Fruit fly (Drosophila melanogaster) whole organism, embryonic: Measurements from ENCODE around the gene CG18542.

Source experiments
- Abd-B ChIP-seq: fragments of 200-800 bp; sonication (Bioruptor generic); optimal IDR thresholded peaks from 2 replicates; lab custom pipeline; 2018; ENCODE audit warnings: missing biosample characterization, mild to moderate bottlenecking, missing genetic modification characterization, moderate library complexity
- Antp ChIP-seq: fragments of 200-800 bp; sonication (Bioruptor generic); optimal IDR thresholded peaks from 3 replicates; lab custom pipeline; 2016; ENCODE audit warnings: missing biosample characterization, missing genetic modification characterization
- CG10209 ChIP-seq: fragments of 200-800 bp; sonication (Bioruptor generic); optimal IDR thresholded peaks from 3 replicates; lab custom pipeline; 2017; ENCODE audit warnings: missing biosample characterization, mild to moderate bottlenecking, missing genetic modification characterization, missing genetic modification reagents
- CG12071 ChIP-seq: fragments of 200-800 bp; sonication (Bioruptor generic); optimal IDR thresholded peaks from 3 replicates; lab custom pipeline; 2018; ENCODE audit warnings: missing biosample characterization, mild to moderate bottlenecking, missing genetic modification characterization
- CG12155 ChIP-seq: fragments of 200-800 bp; sonication (Bioruptor generic); optimal IDR thresholded peaks from 3 replicates; lab custom pipeline; 2016; ENCODE audit warnings: missing biosample characterization, missing genetic modification characterization
- CG12219 ChIP-seq: fragments of 200-800 bp; sonication (Bioruptor generic); optimal IDR thresholded peaks from 3 replicates; lab custom pipeline; 2018; ENCODE audit warnings: missing biosample characterization, mild to moderate bottlenecking, missing genetic modification characterization
- CG12391 ChIP-seq: fragments of 200-800 bp; sonication (Bioruptor generic); optimal IDR thresholded peaks from 3 replicates; lab custom pipeline; 2018; ENCODE audit warnings: missing biosample characterization, mild to moderate bottlenecking, missing genetic modification characterization, moderate library complexity
- CG12942 ChIP-seq: fragments of 200-800 bp; sonication (Bioruptor generic); optimal IDR thresholded peaks from 3 replicates; lab custom pipeline; 2016; ENCODE audit warnings: missing biosample characterization, missing genetic modification characterization
- CG15479 ChIP-seq: fragments of 200-800 bp; sonication (Bioruptor generic); optimal IDR thresholded peaks from 3 replicates; lab custom pipeline; 2019; ENCODE audit warnings: missing biosample characterization, mild to moderate bottlenecking, missing genetic modification characterization, moderate library complexity
- CG15696 ChIP-seq: fragments of 200-800 bp; sonication (Bioruptor generic); optimal IDR thresholded peaks from 2 replicates; lab custom pipeline; 2019; ENCODE audit warnings: missing biosample characterization, mild to moderate bottlenecking, missing genetic modification characterization, moderate library complexity
- CG1602 ChIP-seq: fragments of 200-800 bp; sonication (Bioruptor generic); optimal IDR thresholded peaks from 3 replicates; lab custom pipeline; 2016; ENCODE audit warnings: missing biosample characterization, missing genetic modification characterization
- CG16813 ChIP-seq: fragments of 200-800 bp; sonication (Bioruptor generic); IDR thresholded peaks from 3 replicates; pipeline ENCODE4 v1.3.6; 2022; ENCODE audit warnings: missing biosample characterization, missing genetic modification characterization; ENCODE audit not compliant: partially characterized antibody
- CG17328 ChIP-seq: fragments of 200-800 bp; sonication (Bioruptor generic); IDR thresholded peaks from 2 replicates; pipeline ENCODE4 v1.3.6; 2022; ENCODE audit warnings: missing biosample characterization, missing genetic modification characterization
- CG17912 ChIP-seq: fragments of 200-800 bp; sonication (Bioruptor generic); optimal IDR thresholded peaks from 2 replicates; lab custom pipeline; 2018; ENCODE audit warnings: missing biosample characterization, mild to moderate bottlenecking, missing genetic modification characterization
- CG2116 ChIP-seq: fragments of 200-800 bp; sonication (Bioruptor generic); optimal IDR thresholded peaks from 3 replicates; lab custom pipeline; 2018; ENCODE audit warnings: missing biosample characterization, mild to moderate bottlenecking, missing genetic modification characterization
- CG31224 ChIP-seq: fragments of 200-800 bp; sonication (Bioruptor generic); IDR thresholded peaks from 2 replicates; pipeline ENCODE4 v1.3.6; 2022; ENCODE audit warnings: missing biosample characterization, missing genetic modification characterization
- CG4820 ChIP-seq: fragments of 200-800 bp; sonication (Bioruptor generic); optimal IDR thresholded peaks from 3 replicates; lab custom pipeline; 2016; ENCODE audit warnings: missing biosample characterization, missing genetic modification characterization
- CG4854 ChIP-seq: fragments of 200-800 bp; sonication (Bioruptor generic); optimal IDR thresholded peaks from 2 replicates; lab custom pipeline; 2016; ENCODE audit warnings: missing biosample characterization, missing genetic modification characterization, inconsistent platforms
- CG6813 ChIP-seq: fragments of 200-800 bp; sonication (Bioruptor generic); optimal IDR thresholded peaks from 2 replicates; lab custom pipeline; 2017; ENCODE audit warnings: missing biosample characterization, missing genetic modification characterization, mild to moderate bottlenecking, moderate library complexity, missing genetic modification reagents
- CG8281 ChIP-seq: fragments of 200-800 bp; sonication (Bioruptor generic); optimal IDR thresholded peaks from 2 replicates; lab custom pipeline; 2018; ENCODE audit warnings: missing biosample characterization, mild to moderate bottlenecking, missing genetic modification characterization, moderate library complexity
- CG8478 ChIP-seq: fragments of >200 bp; optimal IDR thresholded peaks from 2 replicates; lab custom pipeline; 2018
- Chrac-16 ChIP-seq: fragments of 200-800 bp; sonication (Bioruptor generic); optimal IDR thresholded peaks from 3 replicates; lab custom pipeline; 2016; ENCODE audit warnings: missing biosample characterization, missing genetic modification characterization
- Hand ChIP-seq: fragments of 200-800 bp; sonication (Bioruptor generic); optimal IDR thresholded peaks from 2 replicates; lab custom pipeline; 2017; ENCODE audit warnings: mild to moderate bottlenecking, missing biosample characterization, missing genetic modification reagents, missing genetic modification characterization
- Lpt ChIP-seq: fragments of >200 bp; optimal IDR thresholded peaks from 2 replicates; lab custom pipeline; 2018; ENCODE audit warnings: missing biosample characterization, missing genetic modification characterization
- Med ChIP-seq: fragments of 200-800 bp; sonication (Bioruptor generic); peaks from one replicate; lab custom pipeline; 2016; ENCODE audit warnings: missing biosample characterization, missing genetic modification characterization, mild to moderate bottlenecking, inconsistent platforms, moderate library complexity
- Meics ChIP-seq: fragments of 200-800 bp; sonication (Bioruptor generic); optimal IDR thresholded peaks from 2 replicates; lab custom pipeline; 2017; ENCODE audit warnings: missing biosample characterization, mild to moderate bottlenecking, missing genetic modification characterization
- Myb ChIP-seq: fragments of 200-800 bp; sonication (Bioruptor generic); optimal IDR thresholded peaks from 2 replicates; lab custom pipeline; 2016; ENCODE audit warnings: missing biosample characterization, missing genetic modification characterization
- Nf-YB ChIP-seq: fragments of 200-800 bp; sonication (Bioruptor generic); optimal IDR thresholded peaks from 3 replicates; lab custom pipeline; 2019; ENCODE audit warnings: missing biosample characterization, mild to moderate bottlenecking, missing genetic modification characterization, moderate library complexity
- NfI ChIP-seq: fragments of 200-800 bp; sonication (Bioruptor generic); optimal IDR thresholded peaks from 3 replicates; lab custom pipeline; 2018; ENCODE audit warnings: missing biosample characterization, mild to moderate bottlenecking, missing genetic modification characterization, moderate library complexity
- Oaz ChIP-seq: fragments of 200-800 bp; sonication (Bioruptor generic); IDR thresholded peaks from 2 replicates; pipeline ENCODE4 v1.3.6; 2022; ENCODE audit warnings: missing biosample characterization, missing genetic modification characterization
- Ssrp ChIP-seq: fragments of 200-800 bp; sonication (Bioruptor generic); optimal IDR thresholded peaks from 2 replicates; lab custom pipeline; 2018; ENCODE audit warnings: missing biosample characterization, mild to moderate bottlenecking, missing genetic modification characterization, moderate library complexity
- Xrp1 ChIP-seq: fragments of 200-800 bp; sonication (Bioruptor generic); IDR thresholded peaks from 2 replicates; pipeline ENCODE4 v1.3.6; 2022; ENCODE audit warnings: missing biosample characterization, missing genetic modification characterization
- aop ChIP-seq: fragments of 200-800 bp; sonication (Bioruptor generic); IDR thresholded peaks from 2 replicates; pipeline ENCODE4 v1.3.6; 2022; ENCODE audit warnings: missing biosample characterization, missing genetic modification characterization
- bab2 ChIP-seq: fragments of 200-800 bp; sonication (Bioruptor generic); optimal IDR thresholded peaks from 2 replicates; lab custom pipeline; 2016; ENCODE audit warnings: missing biosample characterization, missing genetic modification characterization
- bsh ChIP-seq, 2 experiments: fragments of 200-800 bp; sonication (Bioruptor generic); optimal IDR thresholded peaks; 2 replicates each; lab custom pipeline; 2017 to 2018; ENCODE audit warnings: mild to moderate bottlenecking in 2 of 2, missing biosample characterization in 2 of 2, missing genetic modification characterization in 2 of 2, moderate library complexity in 1 of 2
- cato ChIP-seq: fragments of 200-800 bp; sonication (Bioruptor generic); optimal IDR thresholded peaks from 2 replicates; lab custom pipeline; 2016; ENCODE audit warnings: missing biosample characterization, missing genetic modification characterization, borderline replicate concordance
- corto ChIP-seq: fragments of 200-800 bp; sonication (Bioruptor generic); optimal IDR thresholded peaks from 2 replicates; lab custom pipeline; 2016; ENCODE audit warnings: missing biosample characterization, mild to moderate bottlenecking, missing genetic modification characterization, moderate library complexity
- da ChIP-seq: fragments of 200-800 bp; sonication (Bioruptor generic); optimal IDR thresholded peaks from 2 replicates; lab custom pipeline; 2016; ENCODE audit warnings: missing biosample characterization, missing genetic modification characterization
- eyg ChIP-seq: fragments of 200-800 bp; sonication (Bioruptor generic); optimal IDR thresholded peaks from 3 replicates; lab custom pipeline; 2016; ENCODE audit warnings: missing biosample characterization, missing genetic modification characterization
- gro ChIP-seq: fragments of 200-800 bp; sonication (Bioruptor generic); optimal IDR thresholded peaks from 2 replicates; lab custom pipeline; 2016; ENCODE audit warnings: missing biosample characterization, missing genetic modification characterization
- gsb ChIP-seq: fragments of 200-800 bp; sonication (Bioruptor generic); IDR thresholded peaks from 2 replicates; pipeline ENCODE4 v1.3.6; 2022; ENCODE audit warnings: missing biosample characterization, missing genetic modification characterization
- jigr1 ChIP-seq: fragments of 200-800 bp; sonication (Bioruptor generic); IDR thresholded peaks from 3 replicates; pipeline ENCODE4 v1.3.6; 2022; ENCODE audit warnings: missing biosample characterization, missing genetic modification characterization
- maf-S ChIP-seq: fragments of 200-800 bp; sonication (Bioruptor generic); optimal IDR thresholded peaks from 2 replicates; lab custom pipeline; 2016; ENCODE audit warnings: missing biosample characterization, missing genetic modification characterization
- mirr ChIP-seq: fragments of 200-800 bp; sonication (Bioruptor generic); optimal IDR thresholded peaks from 3 replicates; lab custom pipeline; 2018; ENCODE audit warnings: missing biosample characterization, mild to moderate bottlenecking, missing genetic modification characterization
- sc ChIP-seq, 3 experiments: fragments of >200 bp in 2 of 3; fragments of 200-800 bp in 1 of 3; sonication (Bioruptor generic) in 1 of 3; optimal IDR thresholded peaks; 2 replicates in 2 of 3; 3 replicates in 1 of 3; lab custom pipeline; 2017; ENCODE audit warnings: mild to moderate bottlenecking in 1 of 3, missing biosample characterization in 1 of 3, missing genetic modification characterization in 1 of 3, missing genetic modification reagents in 1 of 3
- schlank ChIP-seq: fragments of 200-800 bp; sonication (Bioruptor generic); optimal IDR thresholded peaks from 2 replicates; lab custom pipeline; 2018; ENCODE audit warnings: missing biosample characterization, mild to moderate bottlenecking, missing genetic modification characterization
- sd ChIP-seq: fragments of 200-800 bp; sonication (Bioruptor generic); optimal IDR thresholded peaks from 3 replicates; lab custom pipeline; 2018; ENCODE audit warnings: missing biosample characterization, mild to moderate bottlenecking, missing genetic modification characterization, moderate library complexity
- sisA ChIP-seq: fragments of 200-800 bp; sonication (Bioruptor generic); IDR thresholded peaks from 2 replicates; pipeline ENCODE4 v1.3.6; 2022; ENCODE audit warnings: missing biosample characterization, missing genetic modification characterization
- tup ChIP-seq: fragments of 200-800 bp; sonication (Bioruptor generic); optimal IDR thresholded peaks from 2 replicates; lab custom pipeline; 2016; ENCODE audit warnings: missing biosample characterization, mild to moderate bottlenecking, missing genetic modification characterization, moderate library complexity
- wdn ChIP-seq: fragments of 200-800 bp; sonication (Bioruptor generic); IDR thresholded peaks from 2 replicates; pipeline ENCODE4 v1.3.6; 2022; ENCODE audit warnings: missing biosample characterization, missing genetic modification characterization
- wor ChIP-seq: fragments of 200-800 bp; sonication (Bioruptor generic); IDR thresholded peaks from 2 replicates; pipeline ENCODE4 v1.3.6; 2022; ENCODE audit warnings: missing biosample characterization, missing genetic modification characterization

The CG18542 gene

dm6 chr3R:9702567-9702966, 17.0 kb downstream of the CG18542 start (continued):
- TF ChIP-seq CG1602 (GFP tag; lab: Kevin White, UChicago) (peak; percentile 78), da (GFP tag; lab: Kevin White, UChicago) (no peak), CG4820 (GFP tag; lab: Kevin White, UChicago) (peak; percentile 88), CG8281 (peak; percentile 78), sc (optimal IDR thresholded peaks at IDR 0.05; lab: Kevin White, UChicago) (no peak), sc (GFP tag; optimal IDR thresholded peaks at IDR 0.05; lab: Kevin White, UChicago) (peak; percentile 79), maf-S (GFP tag; lab: Kevin White, UChicago) (peak; percentile 78), CG6813 (peak; percentile 90), Myb (GFP tag; lab: Kevin White, UChicago) (peak; percentile 62), Antp (peak; percentile 71), aop (no peak), CG12071 (GFP tag; lab: Kevin White, UChicago) (peak; percentile 93), CG12942 (peak; percentile 76), tup (GFP tag; lab: Kevin White, UChicago) (peak; percentile 65), CG17912 (GFP tag; lab: Kevin White, UChicago) (no peak), CG10209 (peak; percentile 92), CG12219 (peak; percentile 90), Hand (peak; percentile 73), CG15696 (tag; lab: Kevin White, UChicago) (peak; percentile 69), mirr (GFP tag; lab: Kevin White, UChicago) (peak; percentile 73), gsb (GFP tag; lab: Robert Waterston, UW) (no peak), CG17328 (no peak), Nf-YB (GFP tag; lab: Kevin White, UChicago) (peak; percentile 76), Xrp1 (no peak), eyg (GFP tag; lab: Kevin White, UChicago) (peak; percentile 69), CG12391 (tag; lab: Kevin White, UChicago) (peak; percentile 91), wor (GFP tag; lab: Robert Waterston, UW) (no peak), CG16813 (GFP tag; lab: Robert Waterston, UW) (no peak), corto (GFP tag; lab: Kevin White, UChicago) (no peak), sd (peak; percentile 94), CG4854 (GFP tag; lab: Kevin White, UChicago) (peak; percentile 88), CG15479 (GFP tag; lab: Kevin White, UChicago) (peak; percentile 58), Ssrp (tag; lab: Kevin White, UChicago) (peak; percentile 86), CG2116 (GFP tag; lab: Kevin White, UChicago) (peak; percentile 66), bab2 (GFP tag; lab: Kevin White, UChicago) (peak; percentile 86), Oaz (GFP tag; lab: Robert Waterston, UW) (no peak), wdn (GFP tag; lab: Robert Waterston, UW) (no peak), Chrac-16 (peak; percentile 83), jigr1 (GFP tag; lab: Robert Waterston, UW) (no peak), schlank (tag; lab: Kevin White, UChicago) (peak; percentile 82), Med (GFP tag; lab: Kevin White, UChicago) (peak; percentile 98), Lpt (GFP tag; lab: Kevin White, UChicago) (no peak), gro (GFP tag; lab: Kevin White, UChicago) (peak; percentile 89), NfI (GFP tag; lab: Kevin White, UChicago) (peak; percentile 92), cato (GFP tag; lab: Kevin White, UChicago) (peak; percentile 65), sisA (GFP tag; lab: Robert Waterston, UW) (no peak), Abd-B (GFP tag; lab: Kevin White, UChicago) (peak; percentile 78), Meics (peak; percentile 89), CG31224 (GFP tag; lab: Robert Waterston, UW) (no peak), bsh (GFP tag; optimal IDR thresholded peaks at IDR 0.05; lab: Kevin White, UChicago) (peak in 1 of 2 experiments; percentile 90), CG8478 (lab: Kevin White, UChicago) (no peak), CG12155 (GFP tag; lab: Kevin White, UChicago) (peak; percentile 77)
